Worm (Caenorhabditis elegans) whole organism, L2 larva: ENCODE results near the gene F31F7.2.

Experiments
- fos-1 ChIP-seq: fragments of 150-350 bp; optimal IDR thresholded peaks from 2 replicates; lab custom pipeline; 2014; ENCODE audit warnings: missing biosample characterization, missing genetic modification characterization
- nhr-129 ChIP-seq: fragments of 150-350 bp; optimal IDR thresholded peaks from 2 replicates; lab custom pipeline; 2014; ENCODE audit warnings: missing biosample characterization, missing genetic modification characterization
- nhr-237 ChIP-seq: fragments of 150-350 bp; optimal IDR thresholded peaks from 2 replicates; lab custom pipeline; 2014; ENCODE audit warnings: missing biosample characterization, missing genetic modification characterization
- nhr-77 ChIP-seq: fragments of 150-350 bp; optimal IDR thresholded peaks from 2 replicates; lab custom pipeline; 2014; ENCODE audit warnings: missing biosample characterization, missing genetic modification characterization

DNA sequence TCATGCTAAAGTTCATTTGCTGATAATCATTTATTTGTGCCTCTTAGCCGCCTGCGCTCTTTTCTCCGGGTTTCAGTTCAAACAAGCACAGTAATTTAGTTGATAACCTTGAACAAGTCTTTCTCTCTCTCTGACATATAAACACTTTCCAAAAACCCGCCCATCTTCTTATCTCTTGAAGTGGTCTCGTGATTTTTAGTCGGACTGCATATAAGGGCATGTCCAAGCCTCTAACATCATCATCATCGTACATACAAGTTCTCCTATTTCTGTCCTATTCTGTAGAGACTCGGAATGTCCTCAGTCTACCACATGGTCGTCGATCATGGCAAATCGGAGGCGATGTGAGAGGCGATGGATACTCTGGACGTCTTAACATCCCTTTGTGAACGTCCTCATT is 5.6 kb downstream of the F31F7.2 start, which contains the start of gene F31F7.1:
- TF ChIP-seq nhr-129 (tag; lab: Kevin White, UChicago) (peak; percentile 52), nhr-77 (tag; lab: Kevin White, UChicago) (peak; percentile 22), fos-1 (tag; lab: Kevin White, UChicago) (peak; percentile 78), nhr-237 (tag; lab: Kevin White, UChicago) (no peak)
